Worm (Caenorhabditis elegans) whole organism, late embryonic: ENCODE measurements around the gene F07E5.8.
"Not testable (repeated sequence)": the region's sequence is repeated elsewhere in the genome, so short reads cannot be mapped to it uniquely, and the experiment has no call there.

ENCODE experiments used
- F13H6.1 ChIP-seq: sonication (generic microtip); optimal IDR thresholded peaks from 2 replicates; lab custom pipeline; 2016; ENCODE audit warnings: missing genetic modification characterization, missing compliant biosample characterization
- K09A11.1 ChIP-seq: sonication (generic microtip); optimal IDR thresholded peaks from 2 replicates; lab custom pipeline; 2017; ENCODE audit warnings: antibody characterized with exemption, mild to moderate bottlenecking, missing genetic modification characterization, missing compliant biosample characterization; ENCODE audit not compliant: insufficient read depth
- Y22D7AL.16 ChIP-seq: sonication (generic microtip); optimal IDR thresholded peaks from 2 replicates; lab custom pipeline; 2016; ENCODE audit warnings: missing genetic modification characterization, missing compliant biosample characterization
- ceh-18 ChIP-seq: sonication (generic microtip); optimal IDR thresholded peaks from 2 replicates; lab custom pipeline; 2016; ENCODE audit warnings: missing genetic modification characterization, missing compliant biosample characterization
- ceh-2 ChIP-seq: sonication (generic microtip); optimal IDR thresholded peaks from 2 replicates; lab custom pipeline; 2016; ENCODE audit warnings: missing genotype, missing genetic modification characterization, missing compliant biosample characterization
- ceh-24 ChIP-seq: sonication (generic microtip); optimal IDR thresholded peaks from 2 replicates; lab custom pipeline; 2016; ENCODE audit warnings: mild to moderate bottlenecking, missing genetic modification characterization, missing compliant biosample characterization
- ceh-30 ChIP-seq: fragments of 150-350 bp; optimal IDR thresholded peaks from 2 replicates; lab custom pipeline; 2014; ENCODE audit warnings: missing biosample characterization, missing genetic modification characterization
- ceh-34 ChIP-seq: sonication (generic microtip); optimal IDR thresholded peaks from 2 replicates; lab custom pipeline; 2016; ENCODE audit warnings: mild to moderate bottlenecking, missing genetic modification characterization, missing compliant biosample characterization
- ceh-45 ChIP-seq: fragments of 200-800 bp; sonication (Bioruptor generic); IDR thresholded peaks from 2 replicates; pipeline ENCODE4 v1.3.6; 2022; ENCODE audit warnings: missing genetic modification reagents, missing genetic modification characterization, missing compliant biosample characterization
- che-1 ChIP-seq: sonication (generic microtip); optimal IDR thresholded peaks from 2 replicates; lab custom pipeline; 2016; ENCODE audit warnings: mild to moderate bottlenecking, missing genetic modification characterization, missing compliant biosample characterization
- elt-2 ChIP-seq: sonication (generic microtip); optimal IDR thresholded peaks from 2 replicates; lab custom pipeline; 2016; ENCODE audit warnings: missing genetic modification reagents, missing genetic modification characterization, missing compliant biosample characterization
- ets-4 ChIP-seq: sonication (generic microtip); optimal IDR thresholded peaks from 2 replicates; lab custom pipeline; 2016; ENCODE audit warnings: missing genetic modification characterization, missing compliant biosample characterization
- eyg-1 ChIP-seq: sonication (generic microtip); optimal IDR thresholded peaks from 2 replicates; lab custom pipeline; 2016; ENCODE audit warnings: missing genotype, missing genetic modification characterization, missing compliant biosample characterization
- fax-1 ChIP-seq: sonication (generic microtip); optimal IDR thresholded peaks from 2 replicates; lab custom pipeline; 2016; ENCODE audit warnings: missing genotype, missing genetic modification characterization, missing compliant biosample characterization
- fkh-6 ChIP-seq: sonication (generic microtip); optimal IDR thresholded peaks from 2 replicates; lab custom pipeline; 2016; ENCODE audit warnings: missing genetic modification characterization, missing compliant biosample characterization
- hlh-13 ChIP-seq: fragments of 200-800 bp; sonication (Bioruptor generic); optimal IDR thresholded peaks from 2 replicates; lab custom pipeline; 2018; ENCODE audit warnings: mild to moderate bottlenecking, missing genetic modification characterization, missing compliant biosample characterization
- hlh-30 ChIP-seq: sonication (generic microtip); optimal IDR thresholded peaks from 2 replicates; lab custom pipeline; 2017; ENCODE audit warnings: antibody characterized with exemption, missing genetic modification characterization, missing compliant biosample characterization; ENCODE audit not compliant: insufficient read depth
- hlh-6 ChIP-seq: sonication (generic microtip); optimal IDR thresholded peaks from 2 replicates; lab custom pipeline; 2016; ENCODE audit warnings: missing genotype, missing genetic modification characterization, missing compliant biosample characterization
- hlh-8 ChIP-seq: sonication (generic microtip); optimal IDR thresholded peaks from 2 replicates; lab custom pipeline; 2016; ENCODE audit warnings: missing genotype, missing genetic modification characterization, missing compliant biosample characterization
- lim-6 ChIP-seq: sonication (generic microtip); optimal IDR thresholded peaks from 2 replicates; lab custom pipeline; 2016; ENCODE audit warnings: missing genetic modification characterization, missing compliant biosample characterization
- lin-11 ChIP-seq: fragments of 200-800 bp; sonication (Bioruptor generic); optimal IDR thresholded peaks from 2 replicates; lab custom pipeline; 2018; ENCODE audit warnings: mild to moderate bottlenecking, missing genetic modification characterization, missing compliant biosample characterization
- mec-3 ChIP-seq: sonication (generic microtip); optimal IDR thresholded peaks from 2 replicates; lab custom pipeline; 2016; ENCODE audit warnings: borderline replicate concordance, missing genetic modification characterization, missing compliant biosample characterization
- nfya-1 ChIP-seq: sonication (generic microtip); optimal IDR thresholded peaks from 2 replicates; lab custom pipeline; 2017; ENCODE audit warnings: missing genetic modification characterization, mild to moderate bottlenecking, missing compliant biosample characterization, antibody characterized with exemption, moderate library complexity
- nhr-232 ChIP-seq: sonication (generic microtip); optimal IDR thresholded peaks from 2 replicates; lab custom pipeline; 2016; ENCODE audit warnings: missing genetic modification characterization, missing compliant biosample characterization
- pat-9 ChIP-seq: fragments of 200-800 bp; sonication (Bioruptor generic); optimal IDR thresholded peaks from 2 replicates; lab custom pipeline; 2018; ENCODE audit warnings: mild to moderate bottlenecking, missing genetic modification characterization, moderate library complexity, missing compliant biosample characterization
- pax-1 ChIP-seq: fragments of 150-350 bp; optimal IDR thresholded peaks from 2 replicates; lab custom pipeline; 2014; ENCODE audit warnings: missing biosample characterization, missing genetic modification characterization
- pha-2 ChIP-seq: sonication (generic microtip); optimal IDR thresholded peaks from 2 replicates; lab custom pipeline; 2017; ENCODE audit warnings: mild to moderate bottlenecking, missing genetic modification characterization, missing compliant biosample characterization
- pha-4 ChIP-seq: fragments of 150-350 bp; optimal IDR thresholded peaks from 2 replicates; lab custom pipeline; 2018; ENCODE audit warnings: missing biosample characterization, missing genetic modification reagents, missing genetic modification characterization
- pqm-1 ChIP-seq: sonication (generic microtip); optimal IDR thresholded peaks from 2 replicates; lab custom pipeline; 2016; ENCODE audit warnings: missing genetic modification characterization, missing compliant biosample characterization
- pros-1 ChIP-seq: fragments of 150-350 bp; optimal IDR thresholded peaks from 2 replicates; lab custom pipeline; 2014; ENCODE audit warnings: missing biosample characterization, missing genetic modification reagents, missing genetic modification characterization
- ref-2 ChIP-seq: sonication (generic microtip); optimal IDR thresholded peaks from 2 replicates; lab custom pipeline; 2016; ENCODE audit warnings: missing genetic modification characterization, missing compliant biosample characterization
- sdc-2 ChIP-seq: sonication (generic microtip); optimal IDR thresholded peaks from 2 replicates; lab custom pipeline; 2016; ENCODE audit warnings: missing genotype, missing genetic modification characterization, missing compliant biosample characterization
- sox-4 ChIP-seq: sonication (generic microtip); optimal IDR thresholded peaks from 2 replicates; lab custom pipeline; 2017; ENCODE audit warnings: mild to moderate bottlenecking, missing genetic modification characterization, inconsistent platforms, missing compliant biosample characterization
- tbx-2 ChIP-seq: sonication (generic microtip); optimal IDR thresholded peaks from 2 replicates; lab custom pipeline; 2016; ENCODE audit warnings: missing genetic modification characterization, missing compliant biosample characterization
- tbx-7 ChIP-seq: sonication (generic microtip); optimal IDR thresholded peaks from 2 replicates; lab custom pipeline; 2016; ENCODE audit warnings: missing genotype, missing genetic modification characterization, missing compliant biosample characterization
- unc-42 ChIP-seq: sonication (generic microtip); optimal IDR thresholded peaks from 2 replicates; lab custom pipeline; 2016; ENCODE audit warnings: missing genotype, missing genetic modification characterization, missing compliant biosample characterization
- unc-55 ChIP-seq: sonication (generic microtip); optimal IDR thresholded peaks from 2 replicates; lab custom pipeline; 2017; ENCODE audit warnings: missing biosample characterization, missing genetic modification reagents, missing genetic modification characterization
- zip-5 ChIP-seq: sonication (generic microtip); optimal IDR thresholded peaks from 2 replicates; lab custom pipeline; 2016; ENCODE audit warnings: missing genetic modification characterization, missing compliant biosample characterization

The F07E5.8 gene

ce11 chrII:2058985-2059384, 16.4 kb downstream of the F07E5.8 start, which contains the start of gene F07E5.5:
TSS of gene F07E5.5 (minus strand) at chrII:2059070.
- no peak for TF ChIP-seq pat-9
- no peak for TF ChIP-seq sox-4 (tag; lab: Kevin White, UChicago)
- TF ChIP-seq mec-3 (tag; lab: Kevin White, UChicago), result no peak
- no peak for TF ChIP-seq hlh-8 (tag; lab: Kevin White, UChicago)
- TF ChIP-seq fax-1 (tag; lab: Kevin White, UChicago), result no peak
- TF ChIP-seq tbx-2 (tag; lab: Kevin White, UChicago), result peak; percentile 1
- no peak for TF ChIP-seq Y22D7AL.16 (tag; lab: Kevin White, UChicago)
- no peak for TF ChIP-seq pha-2 (tag; lab: Kevin White, UChicago)
- no peak for TF ChIP-seq ets-4 (tag; lab: Kevin White, UChicago)
- peak; percentile 20 for TF ChIP-seq unc-42
- peak; percentile 42 for TF ChIP-seq nfya-1 (tag; lab: Kevin White, UChicago)
- TF ChIP-seq hlh-13 (GFP tag; lab: Kevin White, UChicago), result no peak
- no peak for TF ChIP-seq hlh-6
- no peak for TF ChIP-seq nhr-232 (tag; lab: Kevin White, UChicago)
- no peak for TF ChIP-seq eyg-1 (tag; lab: Kevin White, UChicago)

ce11 chrII:2051372-2051771, 24.0 kb downstream of the F07E5.8 start, which contains the start of gene fbxb-35:
TSS of gene fbxb-35 (plus strand) at chrII:2051672.
- TF ChIP-seq zip-5 (tag; lab: Kevin White, UChicago), result no peak
- TF ChIP-seq unc-55 (GFP tag; lab: Kevin White, UChicago), result no peak
- TF ChIP-seq pqm-1 (tag; lab: Kevin White, UChicago), result no peak
- no peak for TF ChIP-seq pros-1
- TF ChIP-seq fkh-6 (tag; lab: Kevin White, UChicago), result no peak
- TF ChIP-seq pax-1 (tag; lab: Kevin White, UChicago), result no peak
- TF ChIP-seq ceh-45 (GFP tag; lab: Robert Waterston, UW), result no peak
- no peak for TF ChIP-seq lin-11 (tag; lab: Kevin White, UChicago)
- no peak for TF ChIP-seq hlh-30
- no peak for TF ChIP-seq ceh-30 (tag; lab: Kevin White, UChicago)
- TF ChIP-seq ceh-24 (tag; lab: Kevin White, UChicago), result no peak
- no peak for TF ChIP-seq ref-2 (tag; lab: Kevin White, UChicago)
- no peak for TF ChIP-seq K09A11.1 (tag; lab: Kevin White, UChicago)

- TF ChIP-seq K09A11.1, ceh-30, Y22D7AL.16 (tag; lab: Kevin White, UChicago): not testable (repeated sequence)
These were observed 28.9 kb downstream of the F07E5.8 start, which contains the start of gene math-1 for ce11 chrII:2046556-2046955. TSS of gene math-1 (minus strand) at chrII:2046656.

ce11 chrII:2045505-2045904, 29.9 kb downstream of the F07E5.8 start, which contains the start of gene bath-24:
TSS of gene bath-24 (minus strand) at chrII:2045605.
- TF ChIP-seq Y22D7AL.16 (tag; lab: Kevin White, UChicago) (no peak), nfya-1 (tag; lab: Kevin White, UChicago) (no peak), tbx-2 (tag; lab: Kevin White, UChicago) (no peak)
- TF ChIP-seq, all 69 proteins: peak for 0

ce11 chrII:2042447-2042846, 33.0 kb downstream of the F07E5.8 start, which contains the start of gene bath-20:
TSS of gene bath-20 (minus strand) at chrII:2042547.
- TF ChIP-seq ets-4 (tag; lab: Kevin White, UChicago) (no peak), tbx-7 (tag; lab: Kevin White, UChicago) (no peak), ceh-2 (no peak), ceh-18 (tag; lab: Kevin White, UChicago) (no peak), sox-4 (tag; lab: Kevin White, UChicago) (no peak), che-1 (tag; lab: Kevin White, UChicago) (no peak), hlh-8 (tag; lab: Kevin White, UChicago) (no peak), unc-55 (GFP tag; lab: Kevin White, UChicago) (no peak), nhr-232 (tag; lab: Kevin White, UChicago) (no peak), unc-42 (no peak), pha-2 (tag; lab: Kevin White, UChicago) (no peak), F13H6.1 (tag; lab: Kevin White, UChicago) (no peak), lim-6 (no peak), eyg-1 (tag; lab: Kevin White, UChicago) (no peak), elt-2 (tag; lab: Kevin White, UChicago) (no peak), sdc-2 (tag; lab: Kevin White, UChicago) (no peak), pha-4 (tag; lab: Kevin White, UChicago) (no peak), ceh-34 (tag; lab: Kevin White, UChicago) (no peak)
